Worm (Caenorhabditis elegans): ENCODE data around the gene mrps-25.

Gene mrps-25

DNA sequence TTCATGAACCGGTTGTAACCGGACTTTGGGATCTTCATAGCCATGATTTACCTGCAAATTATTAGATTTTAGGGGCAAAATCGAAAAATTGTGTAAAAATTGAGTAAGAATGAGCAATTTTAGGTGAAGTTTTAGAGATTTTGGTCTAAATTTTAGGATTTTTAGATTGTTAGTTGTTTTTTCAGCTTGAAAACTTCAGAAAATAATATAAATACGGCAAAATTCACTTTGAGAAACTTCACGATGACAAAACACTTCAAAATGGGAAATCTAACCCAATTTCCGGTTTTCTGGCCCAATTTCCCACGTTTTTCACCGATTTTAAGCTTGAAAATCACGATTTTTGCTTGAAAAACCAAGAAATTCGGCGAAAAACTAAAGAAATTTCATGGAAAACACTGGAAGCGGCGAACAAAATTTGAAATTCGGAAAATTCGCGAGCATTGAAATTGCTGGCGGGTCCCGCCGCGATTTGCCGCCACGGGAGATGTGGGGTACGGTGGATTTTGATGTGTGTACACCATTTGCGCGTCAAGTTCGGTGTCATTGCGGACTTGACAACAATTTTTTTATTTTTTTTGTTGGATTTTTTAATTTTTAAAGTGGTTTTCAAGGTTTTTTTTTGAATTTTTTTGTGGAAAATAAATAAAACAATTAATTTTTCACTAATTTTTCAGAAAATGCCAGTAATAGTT lies 37.3 kb downstream of the mrps-25 start, which contains the start of the genes cct-8 and Y55F3AR.2 (continued):
- TF ChIP-seq tlp-1 (tag; optimal IDR thresholded peaks at IDR 0.05) (no peak), mab-9 (GFP tag; IDR thresholded peaks at IDR 0.05) (peak; percentile 98), blmp-1 (tag; optimal IDR thresholded peaks at IDR 0.05) (peak; percentile 66), ceh-82 (tag; optimal IDR thresholded peaks at IDR 0.05) (peak; percentile 95 to 99 (median 99)), fkh-10 (GFP tag; optimal IDR thresholded peaks at IDR 0.05) (peak; percentile 93), vab-15 (tag; optimal IDR thresholded peaks at IDR 0.05) (peak; percentile 95), lin-13 (GFP tag; optimal IDR thresholded peaks at IDR 0.05) (peak; percentile 96)

ce11 chrIV:1096154-1096553 lies 39.5 kb downstream of the mrps-25 start:
- TF ChIP-seq efl-1 (optimal IDR thresholded peaks at IDR 0.05) (no peak), efl-1 (GFP tag; optimal IDR thresholded peaks at IDR 0.05 in 1 of 2) (no peak), unc-130 (tag; optimal IDR thresholded peaks at IDR 0.05) (no peak), nhr-77 (tag; optimal IDR thresholded peaks at IDR 0.05) (no peak), sox-4 (tag; optimal IDR thresholded peaks at IDR 0.05) (no peak), fkh-8 (tag; optimal IDR thresholded peaks at IDR 0.05) (no peak), fos-1 (tag; optimal IDR thresholded peaks at IDR 0.05) (no peak), zip-4 (GFP tag; optimal IDR thresholded peaks at IDR 0.05) (no peak), ceh-90 (tag; optimal IDR thresholded peaks at IDR 0.05) (no peak), C04F5.9 (tag; optimal IDR thresholded peaks at IDR 0.05) (no peak), ets-5 (GFP tag; IDR thresholded peaks at IDR 0.05) (no peak), nhr-85 (tag) (no peak), ceh-63 (GFP tag; optimal IDR thresholded peaks at IDR 0.05) (no peak), lin-39 (tag; optimal IDR thresholded peaks at IDR 0.05) (no peak), Y116A8C.19 (tag; optimal IDR thresholded peaks at IDR 0.05; ENCODE audit: borderline replicate concordance) (no peak), ceh-82 (tag; optimal IDR thresholded peaks at IDR 0.05) (no peak)

DNA sequence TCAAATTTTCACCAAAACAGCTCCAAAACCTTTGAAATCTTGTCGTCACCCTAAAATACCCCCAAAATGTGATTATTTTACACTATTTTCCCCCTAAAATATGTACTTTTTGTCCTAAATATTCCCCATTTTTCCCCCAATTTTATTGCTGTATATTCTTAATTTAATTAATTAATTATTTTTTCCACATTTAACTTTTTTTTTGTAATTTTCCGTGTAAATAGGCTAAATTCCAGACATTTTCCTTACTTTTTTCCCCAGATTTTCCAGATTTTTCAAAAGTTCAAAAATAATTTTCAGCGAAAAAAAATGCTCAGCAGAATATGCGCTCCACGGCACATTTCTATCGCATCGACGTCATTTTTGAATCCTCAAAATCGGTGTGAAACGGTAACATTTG lies 40.5 kb downstream of the mrps-25 start, which contains the start of gene cox-18:
cox-18 (plus strand) TSS at position 301 of the 400 bp plus-strand sequence.
- no peak for TF ChIP-seq ztf-4 (tag; optimal IDR thresholded peaks at IDR 0.05)
- TF ChIP-seq nhr-77 (tag; optimal IDR thresholded peaks at IDR 0.05), result no peak
- TF ChIP-seq zip-4 (GFP tag; optimal IDR thresholded peaks at IDR 0.05), result no peak
- no peak for TF ChIP-seq blmp-1 (tag; optimal IDR thresholded peaks at IDR 0.05)
- no peak for TF ChIP-seq ama-1 (optimal IDR thresholded peaks at IDR 0.05)
- TF ChIP-seq unc-30 (tag; optimal IDR thresholded peaks at IDR 0.05), result no peak
- TF ChIP-seq pqm-1 (tag; optimal IDR thresholded peaks at IDR 0.05), result no peak
- TF ChIP-seq fkh-10 (GFP tag; optimal IDR thresholded peaks at IDR 0.05), result no peak
- no peak for TF ChIP-seq fkh-8 (tag; optimal IDR thresholded peaks at IDR 0.05)
- TF ChIP-seq aha-1 (tag; optimal IDR thresholded peaks at IDR 0.05), result no peak
- TF ChIP-seq elt-3 (tag; optimal IDR thresholded peaks at IDR 0.05), result no peak
- no peak for TF ChIP-seq ceh-82 (tag; optimal IDR thresholded peaks at IDR 0.05)
- no peak for TF ChIP-seq sox-4 (tag; optimal IDR thresholded peaks at IDR 0.05)
- no peak for TF ChIP-seq alr-1 (tag; optimal IDR thresholded peaks at IDR 0.05; ENCODE audit: borderline replicate concordance)
- no peak for TF ChIP-seq nhr-19 (GFP tag; conservative IDR thresholded peaks at IDR 0.05)
- TF ChIP-seq ztf-11 (tag; optimal IDR thresholded peaks at IDR 0.05), result no peak
- no peak for TF ChIP-seq C16A3.4 (tag; optimal IDR thresholded peaks at IDR 0.05)
- TF ChIP-seq mef-2 (tag; optimal IDR thresholded peaks at IDR 0.05), result no peak
- no peak for TF ChIP-seq zag-1 (tag; optimal IDR thresholded peaks at IDR 0.05)
- TF ChIP-seq nhr-12 (tag; optimal IDR thresholded peaks at IDR 0.05), result no peak

DNA sequence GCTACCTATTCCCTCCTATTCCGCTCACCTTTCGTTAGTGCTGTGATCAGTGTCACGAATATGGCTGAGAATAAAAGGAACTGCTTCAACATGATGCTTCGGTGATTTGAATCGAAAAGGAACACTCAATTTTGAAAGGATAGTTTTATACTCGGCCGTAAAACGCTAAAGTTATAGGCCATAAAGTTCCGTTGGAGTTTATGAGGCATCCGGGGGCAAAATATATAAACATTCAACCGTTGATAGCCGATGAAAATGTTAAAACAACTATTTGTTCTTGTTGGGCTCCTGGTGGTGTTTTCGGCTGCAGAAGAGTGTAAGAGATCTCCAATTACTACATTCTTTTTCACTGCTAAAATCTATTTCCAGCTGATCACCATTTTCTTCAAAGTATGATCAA lies 47.8 kb downstream of the mrps-25 start, which contains the start of the genes C44B12.9 and C44B12.3:
C44B12.9 (minus strand) TSS at position 101 of the 400 bp plus-strand sequence.
C44B12.3 (plus strand) TSS at position 249 of the 400 bp plus-strand sequence.
- TF ChIP-seq tlp-1 (tag; optimal IDR thresholded peaks at IDR 0.05) (no peak), unc-98 (GFP tag; IDR thresholded peaks at IDR 0.05) (no peak), fos-1 (tag; optimal IDR thresholded peaks at IDR 0.05) (no peak), efl-3 (GFP tag; optimal IDR thresholded peaks at IDR 0.05) (no peak), lin-14 (GFP tag; optimal IDR thresholded peaks at IDR 0.05) (no peak), elt-2 (tag; optimal IDR thresholded peaks at IDR 0.05) (no peak), dsc-1 (tag; optimal IDR thresholded peaks at IDR 0.05) (no peak), nhr-85 (tag) (no peak), ztf-4 (tag; optimal IDR thresholded peaks at IDR 0.05) (no peak), aha-1 (tag; optimal IDR thresholded peaks at IDR 0.05) (no peak)
